Worm (Caenorhabditis elegans): ENCODE data around the gene gcy-23.

DNA sequence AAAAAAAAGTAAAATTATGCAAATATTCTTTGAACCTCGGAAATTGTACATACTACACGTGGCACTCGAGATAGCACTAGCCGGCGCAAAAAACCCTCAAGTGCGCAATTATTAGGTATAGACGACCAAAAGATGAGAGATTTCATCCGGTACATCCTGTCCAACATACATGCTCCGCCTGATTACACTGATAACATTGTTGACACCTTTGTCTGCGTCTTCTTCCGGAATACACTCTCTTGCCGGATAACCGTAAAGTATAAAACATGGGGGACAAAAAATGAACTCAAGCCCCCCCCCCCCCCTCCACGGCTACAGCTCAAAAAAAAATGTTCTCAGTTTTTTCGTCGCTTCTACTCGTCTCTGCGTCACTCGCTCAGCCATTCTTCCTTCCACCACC lies 9.2 kb upstream of the gcy-23 start, which contains the start of gene W08E12.6:
- TF ChIP-seq T07F8.4 (tag; optimal IDR thresholded peaks at IDR 0.05) = no peak
- TF ChIP-seq madf-6 (GFP tag; IDR thresholded peaks at IDR 0.05) = no peak
- no peak for TF ChIP-seq xnd-1 (tag; optimal IDR thresholded peaks at IDR 0.05)
- TF ChIP-seq ceh-40 (GFP tag; IDR thresholded peaks at IDR 0.05) = no peak
- TF ChIP-seq rpc-1 (optimal IDR thresholded peaks at IDR 0.05) = no peak
- TF ChIP-seq rpc-1 (tag; optimal IDR thresholded peaks at IDR 0.05) = no peak
- no peak for TF ChIP-seq him-1 (tag; optimal IDR thresholded peaks at IDR 0.05)
- TF ChIP-seq ceh-58 (GFP tag; IDR thresholded peaks at IDR 0.05) = no peak
- no peak for TF ChIP-seq B0261.1 (tag; optimal IDR thresholded peaks at IDR 0.05)
- TF ChIP-seq chd-7 (tag; optimal IDR thresholded peaks at IDR 0.05) = no peak

Measured in whole organism, young adult.